Worm (Caenorhabditis elegans): ENCODE measurements around the gene C07A9.12.

Gene C07A9.12

DNA sequence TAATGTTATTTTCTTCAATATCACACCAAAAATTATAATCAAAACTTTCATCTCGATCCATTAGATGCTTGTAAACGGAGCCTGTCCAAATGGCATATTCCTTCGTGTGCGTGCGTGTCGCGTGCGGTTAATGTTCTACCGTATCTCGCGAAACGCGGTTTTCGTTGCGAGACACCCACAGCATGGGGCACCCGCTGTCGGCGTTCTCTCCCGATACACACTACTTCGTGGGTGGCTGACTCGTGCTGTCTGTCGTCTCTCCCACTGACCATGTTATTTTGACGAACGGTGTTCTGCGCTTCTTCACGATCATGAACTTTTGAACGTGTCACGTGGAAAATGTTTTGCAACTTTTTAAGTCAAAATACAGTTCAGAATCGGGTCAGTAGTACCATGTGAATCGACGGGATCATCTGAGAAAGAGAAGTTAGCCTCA is 38.1 kb upstream of the C07A9.12 start (continued):
- TF ChIP-seq sox-4 (tag; optimal IDR thresholded peaks at IDR 0.05) (peak; percentile 72), ttx-3 (tag; optimal IDR thresholded peaks at IDR 0.05) (peak; percentile 22), ref-2 (tag; optimal IDR thresholded peaks at IDR 0.05) (peak; percentile 98), ceh-31 (tag; optimal IDR thresholded peaks at IDR 0.05) (peak; percentile 88), sdc-2 (tag; optimal IDR thresholded peaks at IDR 0.05) (peak; percentile 45), ceh-6 (GFP tag; optimal IDR thresholded peaks at IDR 0.05) (peak; percentile 79), hlh-30 (tag; optimal IDR thresholded peaks at IDR 0.05; ENCODE audit: insufficient read depth) (peak; percentile 96), F13H6.1 (tag; optimal IDR thresholded peaks at IDR 0.05) (peak; percentile 89), elt-4 (tag; optimal IDR thresholded peaks at IDR 0.05) (no peak), ceh-45 (GFP tag; IDR thresholded peaks at IDR 0.05) (peak; percentile 55), unc-86 (tag; optimal IDR thresholded peaks at IDR 0.05) (peak; percentile 52), dve-1 (tag; optimal IDR thresholded peaks at IDR 0.05) (peak; percentile 90), nhr-11 (tag; optimal IDR thresholded peaks at IDR 0.05) (no peak), C08G9.2 (tag; optimal IDR thresholded peaks at IDR 0.05) (peak; percentile 57), ama-1 (optimal IDR thresholded peaks at IDR 0.05) (peak; percentile 96), unc-42 (tag; optimal IDR thresholded peaks at IDR 0.05) (peak; percentile 82), hlh-13 (GFP tag; optimal IDR thresholded peaks at IDR 0.05) (no peak)

DNA sequence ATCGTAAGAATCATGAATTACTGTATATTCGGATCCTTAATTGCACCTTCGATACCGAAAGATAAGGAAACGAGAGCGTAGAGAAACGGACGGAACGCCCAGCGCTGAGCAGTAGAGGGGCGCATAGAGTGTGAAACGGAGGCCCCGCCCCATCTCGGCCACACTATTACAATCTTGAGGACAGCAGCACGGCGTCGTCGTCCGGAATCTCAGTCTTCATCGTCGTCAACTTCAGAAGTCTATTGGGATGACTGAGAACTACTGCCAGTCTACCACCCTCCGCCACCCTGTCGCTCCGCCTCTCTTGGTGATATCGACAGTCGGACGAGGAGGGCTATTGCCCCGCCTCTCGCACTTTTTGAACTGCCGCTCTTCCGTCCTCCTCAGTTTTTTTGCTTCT is 37.4 kb upstream of the C07A9.12 start:
- TF ChIP-seq ztf-16 (tag; optimal IDR thresholded peaks at IDR 0.05): no peak
- no peak for TF ChIP-seq hlh-6 (tag; optimal IDR thresholded peaks at IDR 0.05)
- TF ChIP-seq lim-6 (tag; optimal IDR thresholded peaks at IDR 0.05): no peak
- no peak for TF ChIP-seq hlh-30 (tag; optimal IDR thresholded peaks at IDR 0.05; ENCODE audit: insufficient read depth)

DNA sequence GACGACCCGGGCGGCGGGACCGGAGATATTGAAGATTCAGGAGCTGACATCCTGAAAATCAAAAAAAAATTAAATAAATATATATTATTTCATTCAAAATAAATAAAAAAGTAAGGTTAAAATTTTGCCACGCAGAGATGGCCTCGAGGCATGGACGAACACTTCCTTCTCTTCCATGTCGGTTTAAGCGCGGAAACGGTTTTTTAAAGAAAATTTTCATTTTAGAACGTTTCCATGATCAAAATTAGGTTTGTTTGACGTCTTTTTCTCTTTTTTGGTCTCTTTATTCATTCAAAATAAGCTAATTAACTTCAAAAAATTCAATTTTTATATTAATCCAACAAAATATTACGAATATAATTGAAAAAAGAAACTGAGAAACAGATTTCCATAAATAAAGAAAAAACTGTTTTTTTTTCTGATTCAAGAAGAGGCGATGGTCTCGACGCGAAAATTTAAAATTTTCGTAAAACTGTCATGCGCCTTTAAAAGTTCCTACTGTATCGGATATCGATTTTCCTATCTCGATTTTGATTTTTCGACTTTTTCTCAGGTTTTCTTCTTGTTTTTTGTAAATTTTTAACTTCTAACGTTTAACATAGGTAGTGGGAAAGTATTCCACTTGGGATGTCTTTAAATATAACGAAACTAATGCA is 34.9 kb upstream of the C07A9.12 start, which contains the start of gene gcc-2:
gcc-2 (minus strand) TSS at position 51 of the 656 bp plus-strand sequence.
- TF ChIP-seq hlh-6 (tag; optimal IDR thresholded peaks at IDR 0.05) (no peak), ceh-18 (tag; optimal IDR thresholded peaks at IDR 0.05) (no peak), ceh-2 (tag; optimal IDR thresholded peaks at IDR 0.05) (no peak), ceh-19 (GFP tag; optimal IDR thresholded peaks at IDR 0.05) (no peak), tbx-2 (tag; optimal IDR thresholded peaks at IDR 0.05) (no peak), ztf-16 (tag; optimal IDR thresholded peaks at IDR 0.05) (no peak), hlh-13 (GFP tag; optimal IDR thresholded peaks at IDR 0.05) (no peak), pag-3 (tag; optimal IDR thresholded peaks at IDR 0.05; ENCODE audit: borderline replicate concordance) (no peak), elt-2 (tag; optimal IDR thresholded peaks at IDR 0.05) (no peak), sox-2 (GFP tag; IDR thresholded peaks at IDR 0.05) (no peak), madf-2 (tag; optimal IDR thresholded peaks at IDR 0.05) (no peak), hlh-30 (tag; optimal IDR thresholded peaks at IDR 0.05; ENCODE audit: insufficient read depth) (no peak), lim-6 (tag; optimal IDR thresholded peaks at IDR 0.05) (no peak), pros-1 (tag; optimal IDR thresholded peaks at IDR 0.05) (no peak), pha-4 (tag; optimal IDR thresholded peaks at IDR 0.05) (no peak), ceh-22 (tag; optimal IDR thresholded peaks at IDR 0.05) (no peak)

DNA sequence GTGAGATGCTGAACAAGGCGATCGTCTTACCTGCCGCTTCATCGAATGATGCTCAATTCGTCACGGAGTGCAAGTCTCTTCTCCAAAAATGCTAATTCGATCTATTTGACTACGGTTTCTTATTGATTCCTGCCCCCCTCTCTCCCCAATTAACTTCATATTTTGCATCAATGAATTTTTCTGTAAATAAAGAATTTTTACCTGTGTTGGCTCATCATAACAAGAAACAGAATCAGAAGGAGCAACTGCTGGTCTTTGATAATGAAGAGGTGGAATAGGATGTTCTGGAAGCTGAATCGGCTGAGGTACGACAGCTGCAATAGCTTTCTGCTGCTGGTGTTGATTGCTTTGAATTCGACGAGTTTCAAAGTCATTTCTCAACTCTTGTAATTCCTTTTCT is 32.8 kb upstream of the C07A9.12 start:
- TF ChIP-seq ztf-16 (tag; optimal IDR thresholded peaks at IDR 0.05): no peak
- TF ChIP-seq ceh-24 (tag; optimal IDR thresholded peaks at IDR 0.05): no peak
- no peak for TF ChIP-seq elt-2 (tag; optimal IDR thresholded peaks at IDR 0.05)
- no peak for TF ChIP-seq ceh-22 (tag; optimal IDR thresholded peaks at IDR 0.05)
- TF ChIP-seq sox-4 (tag; optimal IDR thresholded peaks at IDR 0.05): no peak
- no peak for TF ChIP-seq fax-1 (tag; optimal IDR thresholded peaks at IDR 0.05)
- no peak for TF ChIP-seq T23F11.4 (GFP tag; optimal IDR thresholded peaks at IDR 0.05)
- no peak for TF ChIP-seq zip-5 (tag; optimal IDR thresholded peaks at IDR 0.05)
- no peak for TF ChIP-seq nfya-1 (tag; optimal IDR thresholded peaks at IDR 0.05)
- no peak for TF ChIP-seq ceh-6 (GFP tag; optimal IDR thresholded peaks at IDR 0.05)
- no peak for TF ChIP-seq che-1 (tag; optimal IDR thresholded peaks at IDR 0.05)
- TF ChIP-seq ceh-30 (tag; optimal IDR thresholded peaks at IDR 0.05): no peak
